Worm (Caenorhabditis elegans) whole organism, L2 larva: ENCODE measurements around the gene Y73C8C.12.

Experiments used
- F13H6.1 ChIP-seq: sonication (generic microtip); optimal IDR thresholded peaks from 2 replicates; lab custom pipeline; 2016; ENCODE audit warnings: missing genetic modification characterization, missing compliant biosample characterization
- Y55F3AM.14 ChIP-seq: fragments of 200-800 bp; sonication (Bioruptor generic); optimal IDR thresholded peaks from 2 replicates; lab custom pipeline; 2018; ENCODE audit warnings: mild to moderate bottlenecking, missing genetic modification characterization, missing compliant biosample characterization
- ZK546.5 ChIP-seq: sonication (generic microtip); optimal IDR thresholded peaks from 2 replicates; lab custom pipeline; 2017; ENCODE audit warnings: missing biosample characterization, missing genetic modification characterization
- ama-1 ChIP-seq: fragments of 150-350 bp; optimal IDR thresholded peaks from 2 replicates; lab custom pipeline; 2018; ENCODE audit warnings: inconsistent platforms
- elt-1 ChIP-seq: fragments of 150-350 bp; optimal IDR thresholded peaks from 2 replicates; lab custom pipeline; 2014; ENCODE audit warnings: missing biosample characterization, missing genetic modification characterization
- gmeb-1 ChIP-seq: fragments of 150-350 bp; optimal IDR thresholded peaks from 2 replicates; lab custom pipeline; 2014; ENCODE audit warnings: missing biosample characterization, missing genetic modification characterization
- lin-13 ChIP-seq: fragments of 150-350 bp; optimal IDR thresholded peaks from 2 replicates; lab custom pipeline; 2014; ENCODE audit warnings: missing biosample characterization, missing genetic modification reagents, missing genetic modification characterization
- lin-39 ChIP-seq: fragments of 150-350 bp; optimal IDR thresholded peaks from 2 replicates; lab custom pipeline; 2014; ENCODE audit warnings: missing biosample characterization, missing genetic modification reagents, missing genetic modification characterization
- lsy-2 ChIP-seq, 2 experiments: fragments of 150-350 bp in 1 of 2; sonication (generic microtip) in 1 of 2; optimal IDR thresholded peaks; 2 replicates each; lab custom pipeline; 2014 to 2017; ENCODE audit warnings: missing biosample characterization in 2 of 2, missing genetic modification characterization in 2 of 2
- mab-5 ChIP-seq: fragments of 150-350 bp; optimal IDR thresholded peaks from 2 replicates; lab custom pipeline; 2014; ENCODE audit warnings: missing biosample characterization, missing genetic modification characterization
- mbf-1 ChIP-seq: sonication (generic microtip); optimal IDR thresholded peaks from 2 replicates; lab custom pipeline; 2017; ENCODE audit warnings: missing biosample characterization, missing genetic modification characterization
- mdl-1 ChIP-seq, 2 experiments: fragments of 150-350 bp in 1 of 2; sonication (generic microtip) in 1 of 2; optimal IDR thresholded peaks; 2 replicates each; lab custom pipeline; 2017; ENCODE audit warnings: missing biosample characterization in 2 of 2, missing genetic modification characterization in 2 of 2
- nhr-10 ChIP-seq: sonication (generic microtip); optimal IDR thresholded peaks from 2 replicates; lab custom pipeline; 2017; ENCODE audit warnings: missing biosample characterization, missing genetic modification characterization
- nhr-11 ChIP-seq: fragments of 150-350 bp; optimal IDR thresholded peaks from 2 replicates; lab custom pipeline; 2014; ENCODE audit warnings: missing biosample characterization, missing genetic modification characterization
- nhr-237 ChIP-seq: fragments of 150-350 bp; optimal IDR thresholded peaks from 2 replicates; lab custom pipeline; 2014; ENCODE audit warnings: missing biosample characterization, missing genetic modification characterization
- snpc-4 ChIP-seq: fragments of 150-350 bp; optimal IDR thresholded peaks from 2 replicates; lab custom pipeline; 2014; ENCODE audit warnings: missing biosample characterization, missing genetic modification characterization
- unc-39 ChIP-seq: fragments of 150-350 bp; optimal IDR thresholded peaks from 2 replicates; lab custom pipeline; 2014; ENCODE audit warnings: missing biosample characterization, missing genetic modification characterization
- ztf-11 ChIP-seq: sonication (generic microtip); optimal IDR thresholded peaks from 2 replicates; lab custom pipeline; 2017; ENCODE audit warnings: missing biosample characterization, missing genetic modification characterization

The Y73C8C.12 gene

DNA sequence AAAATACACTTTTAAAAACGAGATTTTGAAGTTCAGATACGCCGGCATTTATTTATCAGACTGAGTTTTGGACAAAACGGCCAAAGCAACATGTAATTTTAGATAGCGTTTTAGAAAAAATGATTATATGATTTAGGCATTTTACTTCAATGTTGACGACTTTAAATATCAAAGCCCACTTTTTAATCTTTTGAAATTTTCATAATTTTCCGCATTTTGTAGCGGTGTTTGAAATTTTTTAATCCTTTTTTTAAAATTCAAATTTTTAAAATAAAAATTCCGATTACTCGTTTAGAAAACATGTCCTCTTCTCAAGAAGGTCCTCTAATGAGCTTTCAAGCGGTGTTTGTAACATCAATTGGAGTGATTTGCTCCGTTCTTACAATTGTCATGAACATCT is 44.8 kb downstream of the Y73C8C.12 start, which contains the start of gene srbc-6:
srbc-6 (plus strand) TSS at position 301 of the 400 bp plus-strand sequence.
- TF ChIP-seq mbf-1 (tag; lab: Kevin White, UChicago), result no peak
- TF ChIP-seq elt-1, result no peak
- TF ChIP-seq nhr-11 (tag; lab: Kevin White, UChicago), result no peak
- TF ChIP-seq ztf-11 (tag; lab: Kevin White, UChicago), result no peak
- no peak for TF ChIP-seq lin-39 (tag; lab: Kevin White, UChicago)
- TF ChIP-seq nhr-237, result no peak
- TF ChIP-seq F13H6.1 (tag; lab: Kevin White, UChicago), result no peak
- TF ChIP-seq mdl-1 (tag; optimal IDR thresholded peaks at IDR 0.05; lab: Kevin White, UChicago), result no peak
- TF ChIP-seq Y55F3AM.14 (GFP tag; lab: Kevin White, UChicago), result no peak
- TF ChIP-seq lin-13 (GFP tag; lab: Kevin White, UChicago), result no peak
- no peak for TF ChIP-seq unc-39 (tag; lab: Kevin White, UChicago)
- TF ChIP-seq lsy-2 (tag; optimal IDR thresholded peaks at IDR 0.05; lab: Kevin White, UChicago), result no peak
- TF ChIP-seq nhr-10 (tag; lab: Kevin White, UChicago), result no peak

DNA sequence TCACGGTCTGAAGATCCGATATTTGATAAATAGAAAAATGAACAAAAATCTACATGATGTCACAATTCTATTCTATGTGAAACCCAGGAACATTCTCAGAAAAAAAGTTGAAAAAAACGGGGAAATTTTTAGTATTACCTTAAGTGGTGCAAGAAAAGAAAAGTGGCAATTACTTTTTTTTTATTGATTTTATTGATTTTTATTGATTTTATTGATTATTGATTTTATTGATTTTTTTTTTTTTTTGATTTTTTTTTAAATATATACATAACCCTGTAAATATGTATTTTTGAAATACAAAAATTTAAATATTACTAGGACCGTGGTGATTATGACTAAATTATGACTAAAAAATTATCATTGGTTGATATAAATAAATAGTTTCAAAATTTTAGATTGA is 46.6 kb downstream of the Y73C8C.12 start:
- TF ChIP-seq ZK546.5 (tag; lab: Kevin White, UChicago) (no peak), gmeb-1 (tag; lab: Kevin White, UChicago) (no peak), ztf-11 (tag; lab: Kevin White, UChicago) (no peak), unc-39 (tag; lab: Kevin White, UChicago) (no peak), mab-5 (no peak), lsy-2 (tag; optimal IDR thresholded peaks at IDR 0.05; lab: Kevin White, UChicago) (no peak), snpc-4 (tag; lab: Kevin White, UChicago) (no peak), ama-1 (lab: Kevin White, UChicago) (no peak)
